Worm (Caenorhabditis elegans) whole organism, L4/young adult: Measurements from ENCODE around the gene dhs-11.

Source experiments
- W03F9.2 ChIP-seq: fragments of 150-350 bp; optimal IDR thresholded peaks from 2 replicates; lab custom pipeline; 2014; ENCODE audit warnings: missing biosample characterization, missing genetic modification characterization
- dao-5 ChIP-seq: sonication (generic microtip); optimal IDR thresholded peaks from 2 replicates; lab custom pipeline; 2016; ENCODE audit warnings: missing genotype, missing genetic modification characterization, moderate library complexity, missing compliant biosample characterization
- him-1 ChIP-seq: sonication (generic microtip); optimal IDR thresholded peaks from 2 replicates; lab custom pipeline; 2016; ENCODE audit warnings: missing genotype, missing genetic modification reagents, missing genetic modification characterization, missing compliant biosample characterization

DNA sequence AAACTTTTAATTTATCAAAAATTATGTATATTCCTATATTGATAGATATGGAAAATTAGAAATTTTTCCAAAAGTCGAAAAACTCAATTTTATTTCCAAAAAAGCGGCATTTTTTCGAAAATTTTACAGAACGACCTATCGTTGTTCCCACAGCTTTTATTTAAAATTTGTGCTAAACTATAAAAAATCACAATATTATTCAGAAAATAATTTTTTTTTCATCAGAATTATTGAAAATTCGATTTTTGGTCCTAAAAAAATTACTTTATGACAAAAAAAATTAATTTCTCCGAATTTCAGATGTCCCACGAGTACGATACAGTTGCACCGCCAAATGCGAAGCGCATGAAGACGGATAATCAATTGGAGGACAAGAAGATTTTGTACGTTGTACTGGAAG lies 6.6 kb upstream of the dhs-11 start, which contains the start of gene emg-1:
- TF ChIP-seq dao-5 (tag; lab: Kevin White, UChicago) (no peak), W03F9.2 (tag; lab: Kevin White, UChicago) (no peak), him-1 (tag; lab: Kevin White, UChicago) (no peak)
